Worm (Caenorhabditis elegans): ENCODE data around the gene srj-29.
A peak's percentile ranks its signal among the peaks of the same experiment; 100 is the strongest.

Gene srj-29

ce11 chrV:16045837-16046236 is 29.6 kb upstream of the srj-29 start, which contains the start of gene T10C6.15:
Gene T10C6.15 (minus strand): TSS chrV:16045940.
- no peak for TF ChIP-seq ZK337.2 (GFP tag; IDR thresholded peaks at IDR 0.05)
- no peak for TF ChIP-seq daf-12 (tag; optimal IDR thresholded peaks at IDR 0.05)
- TF ChIP-seq lin-1 (GFP tag; IDR thresholded peaks at IDR 0.05), result peak; percentile 83
- TF ChIP-seq nhr-11 (tag; optimal IDR thresholded peaks at IDR 0.05), result no peak
- no peak for TF ChIP-seq spr-1 (tag; optimal IDR thresholded peaks at IDR 0.05)
- TF ChIP-seq mdl-1 (tag; optimal IDR thresholded peaks at IDR 0.05), result peak in 1 of 2 experiments; percentile 72
- peak in 1 of 2 experiments; percentile 91 for TF ChIP-seq daf-16 (GFP tag; optimal IDR thresholded peaks at IDR 0.05)
- peak; percentile 100 for TF ChIP-seq daf-16 (tag; optimal IDR thresholded peaks at IDR 0.05)
- TF ChIP-seq dmd-6 (GFP tag; IDR thresholded peaks at IDR 0.05), result peak; percentile 95
- peak; percentile 69 for TF ChIP-seq tra-1 (GFP tag; IDR thresholded peaks at IDR 0.05)
- peak; percentile 77 for TF ChIP-seq hlh-30 (tag; optimal IDR thresholded peaks at IDR 0.05; ENCODE audit: insufficient read depth)
- TF ChIP-seq hlh-11 (tag; optimal IDR thresholded peaks at IDR 0.05), result peak; percentile 91
- TF ChIP-seq ZK546.5 (tag; optimal IDR thresholded peaks at IDR 0.05), result no peak
- no peak for TF ChIP-seq zag-1 (tag; optimal IDR thresholded peaks at IDR 0.05)
- TF ChIP-seq hmg-1.1 (GFP tag; IDR thresholded peaks at IDR 0.05), result no peak
- peak; percentile 20 for TF ChIP-seq nhr-6 (tag; optimal IDR thresholded peaks at IDR 0.05)
- TF ChIP-seq nhr-10 (tag; optimal IDR thresholded peaks at IDR 0.05), result peak; percentile 46
- no peak for TF ChIP-seq madf-5 (GFP tag; IDR thresholded peaks at IDR 0.05)
- peak; percentile 80 for TF ChIP-seq nhr-28 (tag; optimal IDR thresholded peaks at IDR 0.05)
- TF ChIP-seq vab-7 (GFP tag; IDR thresholded peaks at IDR 0.05), result no peak
- TF ChIP-seq duxl-1 (tag; optimal IDR thresholded peaks at IDR 0.05; ENCODE audit: poor library complexity), result no peak
- TF ChIP-seq dmd-8 (GFP tag; IDR thresholded peaks at IDR 0.05), result no peak
- peak; percentile 58 for TF ChIP-seq nhr-77 (tag; optimal IDR thresholded peaks at IDR 0.05)
- peak; percentile 38 for TF ChIP-seq T20F7.1 (GFP tag; optimal IDR thresholded peaks at IDR 0.05)
- no peak for TF ChIP-seq lin-15B (tag; optimal IDR thresholded peaks at IDR 0.05)
- no peak for TF ChIP-seq lin-13 (GFP tag; optimal IDR thresholded peaks at IDR 0.05)
- no peak for TF ChIP-seq F49E8.2 (tag; optimal IDR thresholded peaks at IDR 0.05; ENCODE audit: borderline replicate concordance)
- peak; percentile 97 for TF ChIP-seq dve-1 (tag; optimal IDR thresholded peaks at IDR 0.05; ENCODE audit: insufficient read depth)
- TF ChIP-seq nhr-42 (GFP tag; IDR thresholded peaks at IDR 0.05), result no peak
- no peak for TF ChIP-seq ceh-32 (tag; optimal IDR thresholded peaks at IDR 0.05; ENCODE audit: poor library complexity)
- no peak for TF ChIP-seq F37D6.2 (tag; optimal IDR thresholded peaks at IDR 0.05)
- TF ChIP-seq mxl-2 (GFP tag; conservative IDR thresholded peaks at IDR 0.05), result no peak
- TF ChIP-seq zfp-3 (GFP tag; conservative IDR thresholded peaks at IDR 0.05), result no peak
- TF ChIP-seq tag-97 (GFP tag; IDR thresholded peaks at IDR 0.05), result no peak
- no peak for TF ChIP-seq lin-38 (GFP tag; IDR thresholded peaks at IDR 0.05)
- TF ChIP-seq madf-9 (GFP tag; conservative IDR thresholded peaks at IDR 0.05), result no peak
- TF ChIP-seq nhr-102 (tag; optimal IDR thresholded peaks at IDR 0.05), result peak; percentile 89
- peak; percentile 18 for TF ChIP-seq mxl-3 (GFP tag; optimal IDR thresholded peaks at IDR 0.05)
- TF ChIP-seq hif-1 (tag; optimal IDR thresholded peaks at IDR 0.05), result peak in 1 of 2 experiments; percentile 4
- peak; percentile 74 for TF ChIP-seq php-3 (GFP tag; IDR thresholded peaks at IDR 0.05)
- no peak for TF ChIP-seq Y5F2A.4 (GFP tag; optimal IDR thresholded peaks at IDR 0.05)
- TF ChIP-seq pqm-1 (tag; optimal IDR thresholded peaks at IDR 0.05), result peak; percentile 67
- no peak for TF ChIP-seq snpc-4 (tag; optimal IDR thresholded peaks at IDR 0.05)
- TF ChIP-seq attf-4 (tag; optimal IDR thresholded peaks at IDR 0.05), result no peak
- TF ChIP-seq ceh-62 (tag; optimal IDR thresholded peaks at IDR 0.05), result no peak
- no peak for TF ChIP-seq saeg-2 (GFP tag; IDR thresholded peaks at IDR 0.05)
- no peak for TF ChIP-seq lin-39 (tag; optimal IDR thresholded peaks at IDR 0.05)
- TF ChIP-seq dmd-9 (GFP tag; IDR thresholded peaks at IDR 0.05), result no peak
- no peak for TF ChIP-seq fos-1 (tag; optimal IDR thresholded peaks at IDR 0.05)
- no peak for TF ChIP-seq unc-62 (GFP tag; optimal IDR thresholded peaks at IDR 0.05 in 1 of 2)
- no peak for TF ChIP-seq unc-62 (tag; optimal IDR thresholded peaks at IDR 0.05)
- no peak for TF ChIP-seq F26F4.8 (GFP tag; conservative IDR thresholded peaks at IDR 0.05)
